Worm (Caenorhabditis elegans): Measurements from ENCODE around the gene T14B4.5.

- no peak for TF ChIP-seq ref-1 (GFP tag; conservative IDR thresholded peaks at IDR 0.05)
- TF ChIP-seq klf-2 (GFP tag; conservative IDR thresholded peaks at IDR 0.05): no peak
- TF ChIP-seq T22C8.4 (GFP tag; IDR thresholded peaks at IDR 0.05): no peak
- TF ChIP-seq ztf-23 (GFP tag; IDR thresholded peaks at IDR 0.05): no peak
- no peak for TF ChIP-seq cog-1 (tag; optimal IDR thresholded peaks at IDR 0.05)
- TF ChIP-seq tab-1 (GFP tag; IDR thresholded peaks at IDR 0.05): no peak
- no peak for TF ChIP-seq ztf-29 (GFP tag; IDR thresholded peaks at IDR 0.05)
These were observed 29.7 kb downstream of the T14B4.5 start, which contains the start of gene F41G3.5 for ce11 chrII:6746404-6746803.

All from whole organism, midembryonic.